Worm (Caenorhabditis elegans): ENCODE results near the gene srx-108.

The srx-108 gene

DNA sequence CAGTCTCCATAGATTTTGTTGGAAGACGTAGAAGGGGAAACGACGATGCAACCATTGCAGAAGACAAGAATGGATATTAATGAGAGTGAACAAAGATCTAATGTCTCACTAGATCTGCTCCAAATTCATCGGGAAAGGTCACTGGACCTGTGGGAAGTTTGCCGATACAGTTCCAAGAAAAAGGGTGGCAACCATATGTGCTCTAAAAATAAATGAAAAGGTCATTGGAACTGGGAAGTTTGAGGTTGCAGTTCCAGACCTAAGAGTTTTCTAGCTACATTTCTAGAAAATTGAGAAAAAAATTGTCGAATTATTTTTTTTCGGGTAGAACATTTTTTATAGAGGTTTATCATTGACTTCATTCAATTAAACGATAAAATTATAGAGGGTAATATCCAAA lies 42.0 kb downstream of the srx-108 start, which contains the start of gene fbxb-92:
TSS of gene fbxb-92 (minus strand) at position 101 of the 400 bp plus-strand sequence.
- TF ChIP-seq ztf-22 (GFP tag; optimal IDR thresholded peaks at IDR 0.05), result no peak
- no peak for TF ChIP-seq ztf-18 (tag; optimal IDR thresholded peaks at IDR 0.05)
- no peak for TF ChIP-seq F37B4.10 (GFP tag; IDR thresholded peaks at IDR 0.05)
- TF ChIP-seq K12H6.12 (tag; optimal IDR thresholded peaks at IDR 0.05), result no peak
- no peak for TF ChIP-seq ceh-58 (GFP tag; IDR thresholded peaks at IDR 0.05)
- no peak for TF ChIP-seq lir-1 (GFP tag; conservative IDR thresholded peaks at IDR 0.05)
- no peak for TF ChIP-seq madf-10 (tag; optimal IDR thresholded peaks at IDR 0.05)
- no peak for TF ChIP-seq ceh-100 (GFP tag; IDR thresholded peaks at IDR 0.05)
- no peak for TF ChIP-seq ceh-91 (GFP tag; IDR thresholded peaks at IDR 0.05)
- no peak for TF ChIP-seq mxl-1 (tag; optimal IDR thresholded peaks at IDR 0.05)
- no peak for TF ChIP-seq T26A5.8 (tag; optimal IDR thresholded peaks at IDR 0.05)
- no peak for TF ChIP-seq chd-7 (tag; optimal IDR thresholded peaks at IDR 0.05)
- TF ChIP-seq snpc-4 (GFP tag; optimal IDR thresholded peaks at IDR 0.05), result no peak
- TF ChIP-seq snpc-4 (tag; optimal IDR thresholded peaks at IDR 0.05), result no peak

- no peak for TF ChIP-seq egrh-3 (GFP tag; IDR thresholded peaks at IDR 0.05)
- no peak for TF ChIP-seq nfyb-1 (GFP tag; IDR thresholded peaks at IDR 0.05)
These were observed 43.3 kb downstream of the srx-108 start, which contains the start of gene fbxb-90 for ce11 chrII:3748719-3749118. Gene fbxb-90 (minus strand): TSS chrII:3748819.

DNA sequence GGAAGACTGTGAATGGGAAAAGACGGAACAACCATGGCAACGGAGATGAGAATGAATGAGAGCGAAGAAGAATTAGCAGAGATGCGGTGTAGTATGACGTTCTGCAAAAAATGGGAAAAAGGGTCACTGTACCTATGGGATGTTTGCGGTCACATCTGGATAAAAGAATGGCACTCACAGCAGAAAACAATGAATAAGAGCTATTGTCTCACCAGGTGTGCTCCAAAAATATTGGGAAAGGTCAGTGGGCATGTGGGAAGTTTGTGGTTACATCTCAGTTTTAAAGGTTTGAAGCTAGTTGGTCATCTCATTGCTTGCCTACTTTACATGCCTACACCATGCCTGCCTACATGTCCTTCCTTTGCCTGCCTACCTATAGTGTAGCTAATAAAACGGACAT lies 45.3 kb downstream of the srx-108 start, which contains the start of gene fbxb-91:
TSS of gene fbxb-91 (minus strand) at position 101 of the 400 bp plus-strand sequence.
- TF ChIP-seq madf-3 (GFP tag; IDR thresholded peaks at IDR 0.05) (no peak), hlh-12 (tag; optimal IDR thresholded peaks at IDR 0.05) (no peak), unc-62 (GFP tag; optimal IDR thresholded peaks at IDR 0.05) (no peak), nhr-120 (GFP tag; IDR thresholded peaks at IDR 0.05) (no peak), ztf-6 (GFP tag; IDR thresholded peaks at IDR 0.05) (no peak), F10E7.11 (tag; optimal IDR thresholded peaks at IDR 0.05) (no peak), ztf-3 (GFP tag; optimal IDR thresholded peaks at IDR 0.05) (no peak), madf-10 (tag; optimal IDR thresholded peaks at IDR 0.05) (no peak), F52B5.7 (tag; optimal IDR thresholded peaks at IDR 0.05) (no peak), egrh-3 (GFP tag; IDR thresholded peaks at IDR 0.05) (no peak), unc-130 (GFP tag; optimal IDR thresholded peaks at IDR 0.05) (no peak), gei-17 (GFP tag; optimal IDR thresholded peaks at IDR 0.05) (no peak), F22D6.2 (tag; optimal IDR thresholded peaks at IDR 0.05) (no peak), T07F8.4 (tag; optimal IDR thresholded peaks at IDR 0.05) (no peak), dpff-1 (tag; optimal IDR thresholded peaks at IDR 0.05) (no peak), Y53G8AR.9 (GFP tag; conservative IDR thresholded peaks at IDR 0.05) (no peak), mel-28 (tag; optimal IDR thresholded peaks at IDR 0.05; ENCODE audit: borderline replicate concordance) (no peak)

DNA sequence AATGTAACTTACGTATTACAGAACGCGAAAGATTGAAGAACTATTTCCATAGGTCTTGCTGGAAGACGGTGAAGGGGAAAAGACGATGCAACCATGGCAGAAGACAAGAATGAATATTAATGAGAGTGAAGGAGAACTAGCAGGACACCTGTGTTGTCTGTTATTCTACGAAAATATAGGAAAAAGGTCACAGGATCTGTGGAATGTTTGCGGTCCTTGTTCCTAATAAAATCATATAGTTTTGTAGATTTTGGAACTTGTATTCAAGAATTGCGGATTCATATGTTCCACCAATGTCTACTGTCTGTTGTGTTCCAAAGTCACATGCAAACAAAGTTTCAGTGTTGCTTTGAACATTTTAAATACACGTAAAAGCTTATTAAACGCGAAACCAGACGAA lies 46.8 kb downstream of the srx-108 start, which contains the start of gene sdz-11:
TSS of gene sdz-11 (minus strand) at position 101 of the 400 bp plus-strand sequence.
- no peak for TF ChIP-seq snpc-1.3 (tag; optimal IDR thresholded peaks at IDR 0.05; ENCODE audit: insufficient read depth)
- TF ChIP-seq mel-28 (tag; optimal IDR thresholded peaks at IDR 0.05; ENCODE audit: borderline replicate concordance), result no peak
- no peak for TF ChIP-seq ceh-40 (GFP tag; IDR thresholded peaks at IDR 0.05)
- TF ChIP-seq egl-18 (GFP tag; IDR thresholded peaks at IDR 0.05), result no peak
- no peak for TF ChIP-seq F52B5.7 (tag; optimal IDR thresholded peaks at IDR 0.05)
- no peak for TF ChIP-seq madf-10 (tag; optimal IDR thresholded peaks at IDR 0.05)
- TF ChIP-seq sptf-2 (GFP tag; optimal IDR thresholded peaks at IDR 0.05), result no peak

Measured in whole organism, young adult.